Fruit fly (Drosophila melanogaster): ENCODE measurements around the gene mei-217.

Gene mei-217

DNA sequence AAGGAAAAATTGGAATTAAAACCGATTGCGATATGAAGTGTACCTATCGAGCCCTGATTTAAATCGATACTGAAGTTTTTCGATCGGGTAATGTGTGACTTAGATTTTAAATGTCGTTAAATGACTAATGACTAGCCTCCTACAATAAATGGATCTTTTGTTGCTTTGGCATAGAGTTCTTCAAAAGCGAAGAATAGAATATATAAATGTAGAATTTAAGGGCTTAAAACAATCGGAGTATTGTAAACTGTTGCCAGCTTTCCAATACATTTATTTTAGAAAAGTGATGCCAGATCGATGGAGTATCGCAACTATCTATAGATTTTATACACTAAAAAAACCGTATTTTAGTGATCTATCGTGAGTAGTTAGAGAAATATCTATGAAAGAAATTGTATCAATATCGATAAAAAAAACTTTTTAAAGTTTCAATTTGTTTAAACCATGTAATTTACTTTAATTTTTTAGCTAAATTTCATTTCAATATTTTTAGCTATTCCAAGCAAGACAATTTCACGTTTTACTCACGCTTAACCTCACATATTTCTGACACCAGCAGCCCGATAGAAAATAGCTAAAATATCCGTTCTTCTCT lies at the start of gene mei-217, which contains the start of gene mei-218 (continued):
- TF ChIP-seq wek (GFP tag; optimal IDR thresholded peaks at IDR 0.05) (no peak), CG15696 (tag; optimal IDR thresholded peaks at IDR 0.05) (peak; percentile 8), Hr39 (optimal IDR thresholded peaks at IDR 0.05) (no peak), Deaf1 (tag; optimal IDR thresholded peaks at IDR 0.05) (no peak), Med (GFP tag) (peak; percentile 58), sisA (GFP tag; IDR thresholded peaks at IDR 0.05) (no peak), salm (tag; optimal IDR thresholded peaks at IDR 0.05) (no peak), vvl (GFP tag; IDR thresholded peaks at IDR 0.05) (no peak), lola (GFP tag; optimal IDR thresholded peaks at IDR 0.05) (no peak), peb (GFP tag; IDR thresholded peaks at IDR 0.05) (no peak), Mrtf (GFP tag; IDR thresholded peaks at IDR 0.05) (no peak), CG3847 (GFP tag; IDR thresholded peaks at IDR 0.05) (peak; percentile 28; the same call in 1 of the 2 replicates), Hsf (GFP tag; optimal IDR thresholded peaks at IDR 0.05) (peak; percentile 14), CG7372 (GFP tag; IDR thresholded peaks at IDR 0.05) (no peak), CG10654 (GFP tag; optimal IDR thresholded peaks at IDR 0.05) (no peak), Spps (tag; optimal IDR thresholded peaks at IDR 0.05) (no peak), CG6654 (GFP tag; optimal IDR thresholded peaks at IDR 0.05) (no peak), CG16815 (GFP tag; optimal IDR thresholded peaks at IDR 0.05) (no peak), MESR4 (GFP tag; optimal IDR thresholded peaks at IDR 0.05) (no peak), hb (GFP tag; IDR thresholded peaks at IDR 0.05; ENCODE audit: partially characterized antibody) (peak; percentile 56; the same call in 1 of the 3 replicates), phol (tag; optimal IDR thresholded peaks at IDR 0.05) (peak; percentile 41), gem (tag; optimal IDR thresholded peaks at IDR 0.05) (no peak), dmrt99B (tag; optimal IDR thresholded peaks at IDR 0.05) (no peak), slou (GFP tag; optimal IDR thresholded peaks at IDR 0.05) (no peak), mirr (GFP tag; optimal IDR thresholded peaks at IDR 0.05) (no peak), mld (GFP tag; IDR thresholded peaks at IDR 0.05; ENCODE audit: partially characterized antibody) (no peak), CG10543 (GFP tag; optimal IDR thresholded peaks at IDR 0.05) (no peak), CG9932 (GFP tag; IDR thresholded peaks at IDR 0.05) (no peak; the same call in 1 of the 2 replicates), dimm (GFP tag; IDR thresholded peaks at IDR 0.05) (no peak), cg (GFP tag; optimal IDR thresholded peaks at IDR 0.05) (no peak), CG12236 (GFP tag; optimal IDR thresholded peaks at IDR 0.05) (no peak), CG13123 (GFP tag; optimal IDR thresholded peaks at IDR 0.05) (no peak), Trl (optimal IDR thresholded peaks at IDR 0.05) (no peak), Trl (GFP tag; optimal IDR thresholded peaks at IDR 0.05) (no peak), otp (GFP tag; IDR thresholded peaks at IDR 0.05) (no peak), CG11398 (GFP tag; optimal IDR thresholded peaks at IDR 0.05) (no peak), sd (tag; optimal IDR thresholded peaks at IDR 0.05) (no peak), cad (GFP tag; optimal IDR thresholded peaks at IDR 0.05) (no peak), CG17802 (tag; optimal IDR thresholded peaks at IDR 0.05) (no peak), tio (GFP tag; optimal IDR thresholded peaks at IDR 0.05) (no peak), az2 (GFP tag; optimal IDR thresholded peaks at IDR 0.05) (no peak), insv (GFP tag; optimal IDR thresholded peaks at IDR 0.05) (no peak), CG6254 (GFP tag; optimal IDR thresholded peaks at IDR 0.05) (no peak), pros (GFP tag; optimal IDR thresholded peaks at IDR 0.05) (no peak), Nf-YC (tag; optimal IDR thresholded peaks at IDR 0.05) (no peak), CG14050 (GFP tag; IDR thresholded peaks at IDR 0.05) (no peak), CG17612 (GFP tag; IDR thresholded peaks at IDR 0.05) (no peak), YL-1 (GFP tag; optimal IDR thresholded peaks at IDR 0.05) (peak; percentile 39), scrt (GFP tag; optimal IDR thresholded peaks at IDR 0.05) (no peak), ftz-f1 (GFP tag; optimal IDR thresholded peaks at IDR 0.05) (no peak), CG3065 (GFP tag; optimal IDR thresholded peaks at IDR 0.05) (no peak)
